Worm (Caenorhabditis elegans) whole organism, late embryonic: ENCODE results near the gene nspg-7.1.
A peak's percentile ranks its signal among the peaks of the same experiment; 100 is the strongest.

Source experiments
- K09A11.1 ChIP-seq: sonication (generic microtip); optimal IDR thresholded peaks from 2 replicates; lab custom pipeline; 2017; ENCODE audit warnings: antibody characterized with exemption, mild to moderate bottlenecking, missing genetic modification characterization, missing compliant biosample characterization; ENCODE audit not compliant: insufficient read depth
- T23F11.4 ChIP-seq: fragments of 200-800 bp; sonication (Bioruptor generic); optimal IDR thresholded peaks from 2 replicates; lab custom pipeline; 2018; ENCODE audit warnings: mild to moderate bottlenecking, missing genetic modification characterization, missing compliant biosample characterization
- ama-1 ChIP-seq: fragments of 150-350 bp; optimal IDR thresholded peaks from 2 replicates; lab custom pipeline; 2014
- ceh-18 ChIP-seq: sonication (generic microtip); optimal IDR thresholded peaks from 2 replicates; lab custom pipeline; 2016; ENCODE audit warnings: missing genetic modification characterization, missing compliant biosample characterization
- ceh-19 ChIP-seq: fragments of 200-800 bp; sonication (Bioruptor generic); optimal IDR thresholded peaks from 2 replicates; lab custom pipeline; 2018; ENCODE audit warnings: mild to moderate bottlenecking, missing genetic modification characterization, missing compliant biosample characterization
- ceh-2 ChIP-seq: sonication (generic microtip); optimal IDR thresholded peaks from 2 replicates; lab custom pipeline; 2016; ENCODE audit warnings: missing genotype, missing genetic modification characterization, missing compliant biosample characterization
- ceh-30 ChIP-seq: fragments of 150-350 bp; optimal IDR thresholded peaks from 2 replicates; lab custom pipeline; 2014; ENCODE audit warnings: missing biosample characterization, missing genetic modification characterization
- ceh-6 ChIP-seq: fragments of 200-800 bp; sonication (Bioruptor generic); optimal IDR thresholded peaks from 2 replicates; lab custom pipeline; 2018; ENCODE audit warnings: mild to moderate bottlenecking, missing genetic modification characterization, missing compliant biosample characterization
- elt-2 ChIP-seq: sonication (generic microtip); optimal IDR thresholded peaks from 2 replicates; lab custom pipeline; 2016; ENCODE audit warnings: missing genetic modification reagents, missing genetic modification characterization, missing compliant biosample characterization
- elt-4 ChIP-seq: sonication (generic microtip); optimal IDR thresholded peaks from 2 replicates; lab custom pipeline; 2016; ENCODE audit warnings: missing genetic modification characterization, missing compliant biosample characterization
- eyg-1 ChIP-seq: sonication (generic microtip); optimal IDR thresholded peaks from 2 replicates; lab custom pipeline; 2016; ENCODE audit warnings: missing genotype, missing genetic modification characterization, missing compliant biosample characterization
- fkh-10 ChIP-seq: fragments of 150-350 bp; optimal IDR thresholded peaks from 2 replicates; lab custom pipeline; 2014; ENCODE audit warnings: missing biosample characterization, missing genetic modification reagents, missing genetic modification characterization
- hlh-15 ChIP-seq: sonication (generic microtip); optimal IDR thresholded peaks from 2 replicates; lab custom pipeline; 2016; ENCODE audit warnings: missing genetic modification characterization, missing compliant biosample characterization
- hlh-6 ChIP-seq: sonication (generic microtip); optimal IDR thresholded peaks from 2 replicates; lab custom pipeline; 2016; ENCODE audit warnings: missing genotype, missing genetic modification characterization, missing compliant biosample characterization
- hlh-8 ChIP-seq: sonication (generic microtip); optimal IDR thresholded peaks from 2 replicates; lab custom pipeline; 2016; ENCODE audit warnings: missing genotype, missing genetic modification characterization, missing compliant biosample characterization
- lim-6 ChIP-seq: sonication (generic microtip); optimal IDR thresholded peaks from 2 replicates; lab custom pipeline; 2016; ENCODE audit warnings: missing genetic modification characterization, missing compliant biosample characterization
- lin-11 ChIP-seq: fragments of 200-800 bp; sonication (Bioruptor generic); optimal IDR thresholded peaks from 2 replicates; lab custom pipeline; 2018; ENCODE audit warnings: mild to moderate bottlenecking, missing genetic modification characterization, missing compliant biosample characterization
- nfya-1 ChIP-seq: sonication (generic microtip); optimal IDR thresholded peaks from 2 replicates; lab custom pipeline; 2017; ENCODE audit warnings: missing genetic modification characterization, mild to moderate bottlenecking, missing compliant biosample characterization, antibody characterized with exemption, moderate library complexity
- nhr-11 ChIP-seq: fragments of 150-350 bp; optimal IDR thresholded peaks from 2 replicates; lab custom pipeline; 2014; ENCODE audit warnings: missing biosample characterization, missing genetic modification characterization
- nhr-232 ChIP-seq: sonication (generic microtip); optimal IDR thresholded peaks from 2 replicates; lab custom pipeline; 2016; ENCODE audit warnings: missing genetic modification characterization, missing compliant biosample characterization
- npax-4 ChIP-seq: sonication (generic microtip); optimal IDR thresholded peaks from 2 replicates; lab custom pipeline; 2016; ENCODE audit warnings: missing genetic modification characterization, missing compliant biosample characterization
- pag-3 ChIP-seq: sonication (generic microtip); optimal IDR thresholded peaks from 2 replicates; lab custom pipeline; 2016; ENCODE audit warnings: missing compliant biosample characterization, missing genetic modification characterization, borderline replicate concordance
- pha-2 ChIP-seq: sonication (generic microtip); optimal IDR thresholded peaks from 2 replicates; lab custom pipeline; 2017; ENCODE audit warnings: mild to moderate bottlenecking, missing genetic modification characterization, missing compliant biosample characterization
- pha-4 ChIP-seq: fragments of 150-350 bp; optimal IDR thresholded peaks from 2 replicates; lab custom pipeline; 2018; ENCODE audit warnings: missing biosample characterization, missing genetic modification reagents, missing genetic modification characterization
- ref-2 ChIP-seq: sonication (generic microtip); optimal IDR thresholded peaks from 2 replicates; lab custom pipeline; 2016; ENCODE audit warnings: missing genetic modification characterization, missing compliant biosample characterization
- rnt-1 ChIP-seq: sonication (generic microtip); optimal IDR thresholded peaks from 2 replicates; lab custom pipeline; 2016; ENCODE audit warnings: missing genetic modification characterization, missing compliant biosample characterization
- sdc-2 ChIP-seq: sonication (generic microtip); optimal IDR thresholded peaks from 2 replicates; lab custom pipeline; 2016; ENCODE audit warnings: missing genotype, missing genetic modification characterization, missing compliant biosample characterization
- syd-9 ChIP-seq: sonication (generic microtip); optimal IDR thresholded peaks from 2 replicates; lab custom pipeline; 2016; ENCODE audit warnings: mild to moderate bottlenecking, missing genetic modification characterization, moderate library complexity, missing compliant biosample characterization
- tbx-2 ChIP-seq: sonication (generic microtip); optimal IDR thresholded peaks from 2 replicates; lab custom pipeline; 2016; ENCODE audit warnings: missing genetic modification characterization, missing compliant biosample characterization
- tbx-7 ChIP-seq: sonication (generic microtip); optimal IDR thresholded peaks from 2 replicates; lab custom pipeline; 2016; ENCODE audit warnings: missing genotype, missing genetic modification characterization, missing compliant biosample characterization
- unc-42 ChIP-seq: sonication (generic microtip); optimal IDR thresholded peaks from 2 replicates; lab custom pipeline; 2016; ENCODE audit warnings: missing genotype, missing genetic modification characterization, missing compliant biosample characterization
- unc-55 ChIP-seq: sonication (generic microtip); optimal IDR thresholded peaks from 2 replicates; lab custom pipeline; 2017; ENCODE audit warnings: missing biosample characterization, missing genetic modification reagents, missing genetic modification characterization
- unc-86 ChIP-seq: sonication (generic microtip); optimal IDR thresholded peaks from 2 replicates; lab custom pipeline; 2016; ENCODE audit warnings: missing genetic modification characterization, missing compliant biosample characterization
- zip-5 ChIP-seq: sonication (generic microtip); optimal IDR thresholded peaks from 2 replicates; lab custom pipeline; 2016; ENCODE audit warnings: missing genetic modification characterization, missing compliant biosample characterization

The nspg-7.1 gene

ce11 chrIV:9336538-9337090 is 6.0 kb upstream of the nspg-7.1 start, which contains the start of gene T20D3.5:
TSS of gene T20D3.5 (plus strand) at chrIV:9337040.
- TF ChIP-seq tbx-2 (peak; percentile 7), ceh-2 (peak; percentile 7), T23F11.4 (GFP tag; lab: Kevin White, UChicago) (no peak), elt-2 (tag; lab: Kevin White, UChicago) (no peak), nhr-232 (tag; lab: Kevin White, UChicago) (no peak), lin-11 (no peak)

ce11 chrIV:9335552-9336251 is 5.0 kb upstream of the nspg-7.1 start, which contains the start of the genes coa-4 and T20D3.14:
TSS of gene coa-4 (minus strand) at chrIV:9335602.
TSS of gene T20D3.14 (minus strand) at chrIV:9335909.
- no peak for TF ChIP-seq fkh-10 (GFP tag; lab: Kevin White, UChicago)
- TF ChIP-seq syd-9 (tag; lab: Kevin White, UChicago) = no peak
- no peak for TF ChIP-seq hlh-8
- TF ChIP-seq npax-4 (tag; lab: Kevin White, UChicago) = no peak
- no peak for TF ChIP-seq T23F11.4 (GFP tag; lab: Kevin White, UChicago)
- TF ChIP-seq K09A11.1 (tag; lab: Kevin White, UChicago) = no peak
- TF ChIP-seq ceh-6 = no peak
- no peak for TF ChIP-seq nhr-11 (tag; lab: Kevin White, UChicago)
- no peak for TF ChIP-seq lim-6 (tag; lab: Kevin White, UChicago)
- no peak for TF ChIP-seq pha-2
- TF ChIP-seq sdc-2 = no peak
- TF ChIP-seq nfya-1 = no peak
- TF ChIP-seq ama-1 (lab: Kevin White, UChicago) = no peak
- no peak for TF ChIP-seq elt-4 (tag; lab: Kevin White, UChicago)
- no peak for TF ChIP-seq tbx-7 (tag; lab: Kevin White, UChicago)
- no peak for TF ChIP-seq pha-4

- TF ChIP-seq elt-2 (tag; lab: Kevin White, UChicago) = peak; percentile 49
- TF ChIP-seq pag-3 (tag; lab: Kevin White, UChicago) = no peak
Measured at ce11 chrIV:9333007-9333406, 2.4 kb upstream of the nspg-7.1 start.

- TF ChIP-seq syd-9 (tag; lab: Kevin White, UChicago) (no peak), hlh-6 (tag; lab: Kevin White, UChicago) (no peak), rnt-1 (tag; lab: Kevin White, UChicago) (no peak), unc-86 (tag; lab: Kevin White, UChicago) (no peak), unc-42 (tag; lab: Kevin White, UChicago) (no peak), ceh-19 (no peak), lin-11 (no peak), eyg-1 (tag; lab: Kevin White, UChicago) (no peak), ceh-18 (tag; lab: Kevin White, UChicago) (no peak), pha-2 (no peak), unc-55 (no peak), hlh-15 (tag; lab: Kevin White, UChicago) (no peak), fkh-10 (GFP tag; lab: Kevin White, UChicago) (no peak), ceh-30 (no peak), nfya-1 (no peak), tbx-2 (no peak), ref-2 (tag; lab: Kevin White, UChicago) (no peak), ama-1 (lab: Kevin White, UChicago) (no peak), zip-5 (tag; lab: Kevin White, UChicago) (no peak)
Measured at ce11 chrIV:9327706-9328105, 2.9 kb downstream of the nspg-7.1 start, which contains the start of gene clec-183. TSS of gene clec-183 (plus strand) at chrIV:9328006.
